Fruit fly (Drosophila melanogaster) whole organism, prepupa: ENCODE measurements around the gene CG8516.

Source experiments
- CG10631 ChIP-seq: fragments of 200-800 bp; sonication (Bioruptor generic); optimal IDR thresholded peaks from 2 replicates; lab custom pipeline; 2016; ENCODE audit warnings: missing biosample characterization, missing genetic modification characterization
- CG10669 ChIP-seq: fragments of 200-800 bp; sonication (Bioruptor generic); optimal IDR thresholded peaks from 3 replicates; lab custom pipeline; 2018; ENCODE audit warnings: missing biosample characterization, mild to moderate bottlenecking, missing genetic modification characterization, moderate library complexity
- CG1621 ChIP-seq: fragments of 200-800 bp; sonication (Bioruptor generic); optimal IDR thresholded peaks from 3 replicates; lab custom pipeline; 2018; ENCODE audit warnings: missing biosample characterization, mild to moderate bottlenecking, missing genetic modification characterization
- CG31627 ChIP-seq: fragments of 200-800 bp; sonication (Bioruptor generic); optimal IDR thresholded peaks from 3 replicates; lab custom pipeline; 2016; ENCODE audit warnings: missing biosample characterization, missing genetic modification characterization
- CG32006 ChIP-seq: fragments of 200-800 bp; sonication (Bioruptor generic); optimal IDR thresholded peaks from 3 replicates; lab custom pipeline; 2017; ENCODE audit warnings: missing biosample characterization, mild to moderate bottlenecking, missing genetic modification characterization
- Ets96B ChIP-seq: fragments of 200-800 bp; optimal IDR thresholded peaks from 2 replicates; lab custom pipeline; 2019; ENCODE audit warnings: missing biosample characterization, mild to moderate bottlenecking, missing genetic modification characterization, moderate library complexity
- OdsH ChIP-seq: fragments of 200-800 bp; sonication (Bioruptor generic); optimal IDR thresholded peaks from 3 replicates; lab custom pipeline; 2016; ENCODE audit warnings: missing biosample characterization, missing genetic modification characterization
- Sox15 ChIP-seq: fragments of 200-800 bp; sonication (Bioruptor generic); optimal IDR thresholded peaks from 3 replicates; lab custom pipeline; 2016; ENCODE audit warnings: missing biosample characterization, missing genetic modification characterization
- cyc ChIP-seq: fragments of 200-800 bp; sonication (Bioruptor generic); optimal IDR thresholded peaks from 3 replicates; lab custom pipeline; 2016; ENCODE audit warnings: missing biosample characterization, missing genetic modification characterization
- fd59A ChIP-seq: fragments of 200-800 bp; sonication (Bioruptor generic); optimal IDR thresholded peaks from 2 replicates; lab custom pipeline; 2017; ENCODE audit warnings: missing biosample characterization, mild to moderate bottlenecking, missing genetic modification characterization, missing genetic modification reagents

DNA sequence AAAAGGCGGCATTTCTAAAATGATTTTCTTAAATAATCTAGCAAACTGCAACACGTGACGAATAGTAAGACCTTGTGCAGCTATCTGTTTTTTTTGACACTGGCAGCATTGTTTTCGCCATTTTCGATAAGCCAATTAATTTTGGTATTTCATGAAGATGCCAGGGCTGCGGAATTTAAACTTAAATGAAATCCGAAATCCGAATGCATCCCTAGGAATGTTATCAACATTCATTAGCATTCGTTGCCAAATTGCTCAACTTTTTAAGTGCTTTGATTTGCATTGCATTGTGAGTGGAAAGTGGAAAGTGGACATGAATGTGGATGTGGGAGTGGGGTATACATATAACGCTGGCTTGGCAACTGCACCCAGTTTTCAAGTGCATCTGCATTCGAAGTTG is 28.0 kb downstream of the CG8516 start, which contains the start of gene CG42857:
- TF ChIP-seq Sox15 (GFP tag; lab: Kevin White, UChicago): no peak
- TF ChIP-seq CG10669 (GFP tag; lab: Kevin White, UChicago): no peak
- no peak for TF ChIP-seq OdsH
- TF ChIP-seq cyc (GFP tag; lab: Kevin White, UChicago): no peak
- TF ChIP-seq CG1621 (tag; lab: Kevin White, UChicago): no peak
- no peak for TF ChIP-seq CG32006 (GFP tag; lab: Kevin White, UChicago)
- no peak for TF ChIP-seq CG31627 (GFP tag; lab: Kevin White, UChicago)
- no peak for TF ChIP-seq fd59A (GFP tag; lab: Kevin White, UChicago)
- TF ChIP-seq CG10631: no peak
- no peak for TF ChIP-seq Ets96B (tag; lab: Kevin White, UChicago)
